Worm (Caenorhabditis elegans) whole organism, L4 larva: ENCODE measurements around the gene rpa-1.

ENCODE experiments used
- T26A8.4 ChIP-seq: fragments of 200-800 bp; sonication (Bioruptor generic); IDR thresholded peaks from 2 replicates; pipeline ENCODE4 v1.3.6; 2022; ENCODE audit warnings: missing genetic modification characterization, missing compliant biosample characterization
- dmd-8 ChIP-seq: fragments of 200-800 bp; sonication (Bioruptor generic); IDR thresholded peaks from 2 replicates; pipeline ENCODE4 v1.3.6; 2022; ENCODE audit warnings: missing genetic modification characterization, missing compliant biosample characterization
- hlh-11 ChIP-seq: fragments of 200-800 bp; sonication (Bioruptor generic); optimal IDR thresholded peaks from 2 replicates; lab custom pipeline; 2018; ENCODE audit warnings: mild to moderate bottlenecking, missing genetic modification characterization, missing compliant biosample characterization
- nhr-76 ChIP-seq: fragments of 150-350 bp; optimal IDR thresholded peaks from 2 replicates; lab custom pipeline; 2014; ENCODE audit warnings: missing biosample characterization, missing genetic modification characterization
- saeg-2 ChIP-seq: fragments of 200-800 bp; sonication (Bioruptor generic); IDR thresholded peaks from 2 replicates; pipeline ENCODE4 v1.3.6; 2022; ENCODE audit warnings: missing genetic modification reagents, missing genetic modification characterization, missing compliant biosample characterization
- snpc-4 ChIP-seq: fragments of 150-350 bp; optimal IDR thresholded peaks from 2 replicates; lab custom pipeline; 2014; ENCODE audit warnings: missing biosample characterization, missing genetic modification characterization
- tra-1 ChIP-seq: fragments of 200-800 bp; sonication (Bioruptor generic); IDR thresholded peaks from 2 replicates; pipeline ENCODE4 v1.3.6; 2022; ENCODE audit warnings: missing genetic modification reagents, missing genetic modification characterization, missing compliant biosample characterization
- unc-62 ChIP-seq, 3 experiments: fragments of 150-350 bp in 1 of 3; sonication (generic microtip); optimal IDR thresholded peaks in 2 of 3; peaks in 1 of 3; 1 replicate in 1 of 3; 2 replicates in 2 of 3; lab custom pipeline; 2014 to 2017; ENCODE audit warnings: missing biosample characterization in 3 of 3, missing genetic modification characterization in 3 of 3, missing genetic modification reagents in 3 of 3, missing genotype in 1 of 3

- TF ChIP-seq saeg-2 (GFP tag; lab: Robert Waterston, UW) (no peak), tra-1 (GFP tag; lab: Robert Waterston, UW) (no peak), dmd-8 (GFP tag; lab: Robert Waterston, UW) (no peak), snpc-4 (no peak), unc-62 (GFP tag; optimal IDR thresholded peaks at IDR 0.05 in 1 of 2; lab: Kevin White, UChicago) (no peak), unc-62 (tag; optimal IDR thresholded peaks at IDR 0.05; lab: Kevin White, UChicago) (no peak), T26A8.4 (no peak), nhr-76 (no peak), hlh-11 (tag; lab: Kevin White, UChicago) (peak; percentile 12)
Measured at ce11 chrII:7631171-7631570, 33.2 kb upstream of the rpa-1 start.
